Worm (Caenorhabditis elegans): Measurements from ENCODE around the gene str-238.
"Not testable (repeated sequence)": the region's sequence is repeated elsewhere in the genome, so short reads cannot be mapped to it uniquely, and the experiment has no call there.

Gene str-238

ce11 chrV:808260-808659 lies 43.4 kb downstream of the str-238 start:
- TF ChIP-seq ztf-29 (GFP tag; IDR thresholded peaks at IDR 0.05) (no peak), med-1 (GFP tag; optimal IDR thresholded peaks at IDR 0.05; ENCODE audit: insufficient read depth) (no peak), tab-1 (GFP tag; IDR thresholded peaks at IDR 0.05) (no peak), T22C8.4 (GFP tag; IDR thresholded peaks at IDR 0.05) (no peak), ref-1 (GFP tag; conservative IDR thresholded peaks at IDR 0.05) (no peak), ztf-23 (GFP tag; IDR thresholded peaks at IDR 0.05) (no peak), cog-1 (tag; optimal IDR thresholded peaks at IDR 0.05) (no peak), flt-1 (GFP tag; IDR thresholded peaks at IDR 0.05) (no peak)

- no peak for TF ChIP-seq cog-1 (tag; optimal IDR thresholded peaks at IDR 0.05)
These were observed 45.5 kb downstream of the str-238 start, which contains the start of gene R13D11.4 for ce11 chrV:810281-810862. Gene R13D11.4, plus strand, starts transcription at chrV:810812.

ce11 chrV:813101-813500 lies 48.3 kb downstream of the str-238 start, which contains the start of gene R13D11.10:
Gene R13D11.10, minus strand, starts transcription at chrV:813201.
- TF ChIP-seq cog-1 (tag; optimal IDR thresholded peaks at IDR 0.05) (no peak), med-1 (GFP tag; optimal IDR thresholded peaks at IDR 0.05; ENCODE audit: insufficient read depth) (no peak), klf-2 (GFP tag; conservative IDR thresholded peaks at IDR 0.05) (no peak), ztf-23 (GFP tag; IDR thresholded peaks at IDR 0.05) (no peak), tab-1 (GFP tag; IDR thresholded peaks at IDR 0.05) (no peak), flt-1 (GFP tag; IDR thresholded peaks at IDR 0.05) (no peak), ztf-29 (GFP tag; IDR thresholded peaks at IDR 0.05) (no peak), ref-1 (GFP tag; conservative IDR thresholded peaks at IDR 0.05) (no peak), T22C8.4 (GFP tag; IDR thresholded peaks at IDR 0.05) (no peak)

- TF ChIP-seq ztf-23 (GFP tag; IDR thresholded peaks at IDR 0.05) (no peak), klf-2 (GFP tag; conservative IDR thresholded peaks at IDR 0.05) (no peak), cog-1 (tag; optimal IDR thresholded peaks at IDR 0.05) (no peak), tab-1 (GFP tag; IDR thresholded peaks at IDR 0.05) (no peak), T22C8.4 (GFP tag; IDR thresholded peaks at IDR 0.05) (no peak), ref-1 (GFP tag; conservative IDR thresholded peaks at IDR 0.05) (no peak), med-1 (GFP tag; optimal IDR thresholded peaks at IDR 0.05; ENCODE audit: insufficient read depth) (no peak), ztf-29 (GFP tag; IDR thresholded peaks at IDR 0.05) (no peak), flt-1 (GFP tag; IDR thresholded peaks at IDR 0.05) (no peak)
These were observed 49.9 kb downstream of the str-238 start, which contains the start of gene R13D11.3 for ce11 chrV:814716-815115. Gene R13D11.3, plus strand, starts transcription at chrV:815016.

- TF ChIP-seq T22C8.4 (GFP tag; IDR thresholded peaks at IDR 0.05) (no peak), ztf-23 (GFP tag; IDR thresholded peaks at IDR 0.05) (no peak)
These were observed 52.4 kb downstream of the str-238 start, which contains the start of gene R13D11.1 for ce11 chrV:817182-817581. Gene R13D11.1, plus strand, starts transcription at chrV:817482.

- TF ChIP-seq ref-1 (GFP tag; conservative IDR thresholded peaks at IDR 0.05); med-1 (GFP tag; optimal IDR thresholded peaks at IDR 0.05; ENCODE audit: insufficient read depth); flt-1 (GFP tag; IDR thresholded peaks at IDR 0.05): not testable (repeated sequence)
These were observed 55.8 kb downstream of the str-238 start, which contains the start of gene srx-32 for ce11 chrV:820629-821028. Gene srx-32, minus strand, starts transcription at chrV:820729.
